Fruit fly (Drosophila melanogaster) whole organism, embryonic: ENCODE measurements around the gene Csk.
A peak's percentile ranks its signal among the peaks of the same experiment; 100 is the strongest.

Experiments used
- Aef1 ChIP-seq: fragments of 200-800 bp; sonication (Bioruptor generic); IDR thresholded peaks from 3 replicates; pipeline ENCODE4 v1.3.6; 2022; ENCODE audit warnings: missing biosample characterization, missing genetic modification characterization
- B-H1 ChIP-seq: fragments of 200-800 bp; sonication (Bioruptor generic); IDR thresholded peaks from 3 replicates; pipeline ENCODE4 v1.3.6; 2022; ENCODE audit warnings: missing biosample characterization, missing genetic modification characterization
- CG10959 ChIP-seq: fragments of 200-800 bp; sonication (Bioruptor generic); IDR thresholded peaks from 2 replicates; pipeline ENCODE4 v1.3.6; 2022; ENCODE audit warnings: missing biosample characterization, missing genetic modification characterization
- CG11093 ChIP-seq: fragments of 200-800 bp; sonication (Bioruptor generic); IDR thresholded peaks from 3 replicates; pipeline ENCODE4 v1.3.6; 2022; ENCODE audit warnings: missing biosample characterization, missing genetic modification characterization
- CG11398 ChIP-seq: fragments of 200-800 bp; sonication (Bioruptor generic); optimal IDR thresholded peaks from 2 replicates; lab custom pipeline; 2016; ENCODE audit warnings: missing biosample characterization, missing genetic modification characterization
- CG12659 ChIP-seq: fragments of 200-800 bp; sonication (Bioruptor generic); optimal IDR thresholded peaks from 3 replicates; lab custom pipeline; 2017; ENCODE audit warnings: mild to moderate bottlenecking, missing biosample characterization, missing genetic modification reagents, missing genetic modification characterization
- CG13624 ChIP-seq: fragments of 200-800 bp; sonication (Bioruptor generic); optimal IDR thresholded peaks from 2 replicates; lab custom pipeline; 2016; ENCODE audit warnings: missing biosample characterization, missing genetic modification characterization
- CG13894 ChIP-seq: fragments of 200-800 bp; sonication (Bioruptor generic); optimal IDR thresholded peaks from 3 replicates; lab custom pipeline; 2018; ENCODE audit warnings: missing biosample characterization, mild to moderate bottlenecking, missing genetic modification characterization, moderate library complexity
- CG14050 ChIP-seq: fragments of 200-800 bp; sonication (Bioruptor generic); IDR thresholded peaks from 3 replicates; pipeline ENCODE4 v1.3.6; 2022; ENCODE audit warnings: missing biosample characterization, missing genetic modification characterization
- CG15514 ChIP-seq: fragments of 200-800 bp; sonication (Bioruptor generic); optimal IDR thresholded peaks from 3 replicates; lab custom pipeline; 2017; ENCODE audit warnings: missing biosample characterization, missing genetic modification characterization, mild to moderate bottlenecking, moderate library complexity, missing genetic modification reagents
- CG17568 ChIP-seq: fragments of 200-800 bp; sonication (Bioruptor generic); optimal IDR thresholded peaks from 2 replicates; lab custom pipeline; 2018; ENCODE audit warnings: missing biosample characterization, mild to moderate bottlenecking, missing genetic modification characterization, moderate library complexity
- CG1792 ChIP-seq: fragments of 200-800 bp; sonication (Bioruptor generic); optimal IDR thresholded peaks from 2 replicates; lab custom pipeline; 2016; ENCODE audit warnings: missing biosample characterization, missing genetic modification characterization
- CG2116 ChIP-seq: fragments of 200-800 bp; sonication (Bioruptor generic); optimal IDR thresholded peaks from 3 replicates; lab custom pipeline; 2018; ENCODE audit warnings: missing biosample characterization, mild to moderate bottlenecking, missing genetic modification characterization
- CG33557 ChIP-seq: fragments of 200-800 bp; sonication (Bioruptor generic); optimal IDR thresholded peaks from 2 replicates; lab custom pipeline; 2019; ENCODE audit warnings: missing biosample characterization, mild to moderate bottlenecking, missing genetic modification characterization, moderate library complexity
- CG4360 ChIP-seq: fragments of 200-800 bp; sonication (Bioruptor generic); IDR thresholded peaks from 2 replicates; pipeline ENCODE4 v1.3.6; 2022; ENCODE audit warnings: missing biosample characterization, missing genetic modification characterization
- CG7271 ChIP-seq: fragments of 200-800 bp; sonication (Bioruptor generic); optimal IDR thresholded peaks from 2 replicates; lab custom pipeline; 2018; ENCODE audit warnings: missing biosample characterization, mild to moderate bottlenecking, missing genetic modification characterization, moderate library complexity
- CG7987 ChIP-seq: fragments of 200-800 bp; sonication (Bioruptor generic); optimal IDR thresholded peaks from 2 replicates; lab custom pipeline; 2018; ENCODE audit warnings: missing biosample characterization, mild to moderate bottlenecking, missing genetic modification characterization, moderate library complexity
- CG9876 ChIP-seq: fragments of 200-800 bp; sonication (Bioruptor generic); optimal IDR thresholded peaks from 2 replicates; lab custom pipeline; 2016; ENCODE audit warnings: missing biosample characterization, missing genetic modification characterization
- CoRest ChIP-seq: fragments of 200-800 bp; sonication (Bioruptor generic); optimal IDR thresholded peaks from 3 replicates; lab custom pipeline; 2018; ENCODE audit warnings: missing biosample characterization, mild to moderate bottlenecking, missing genetic modification characterization, moderate library complexity
- D ChIP-seq, 2 experiments: fragments of 200-800 bp in 1 of 2; fragments of >200 bp in 1 of 2; sonication (Bioruptor generic) in 1 of 2; optimal IDR thresholded peaks; 2 replicates in 1 of 2; 3 replicates in 1 of 2; lab custom pipeline; 2017; ENCODE audit warnings: mild to moderate bottlenecking in 1 of 2, missing biosample characterization in 1 of 2, missing genetic modification characterization in 1 of 2, missing genetic modification reagents in 1 of 2
- Dad ChIP-seq: fragments of 200-800 bp; sonication (Bioruptor generic); optimal IDR thresholded peaks from 3 replicates; lab custom pipeline; 2016; ENCODE audit warnings: missing biosample characterization, missing genetic modification characterization
- HLH3B ChIP-seq: fragments of 200-800 bp; sonication (Bioruptor generic); IDR thresholded peaks from 2 replicates; pipeline ENCODE4 v1.3.6; 2022; ENCODE audit warnings: missing biosample characterization, missing genetic modification characterization
- Hr3 ChIP-seq: fragments of 200-800 bp; sonication (Bioruptor generic); optimal IDR thresholded peaks from 3 replicates; lab custom pipeline; 2016; ENCODE audit warnings: missing biosample characterization, missing genetic modification characterization
- Lpt ChIP-seq: fragments of >200 bp; optimal IDR thresholded peaks from 2 replicates; lab custom pipeline; 2018; ENCODE audit warnings: missing biosample characterization, missing genetic modification characterization
- PHDP ChIP-seq: fragments of 200-800 bp; sonication (Bioruptor generic); optimal IDR thresholded peaks from 3 replicates; lab custom pipeline; 2018; ENCODE audit warnings: missing biosample characterization, mild to moderate bottlenecking, missing genetic modification characterization, moderate library complexity
- Pdp1 ChIP-seq, 2 experiments: fragments of 200-800 bp; sonication (Bioruptor generic); optimal IDR thresholded peaks; 3 replicates each; lab custom pipeline; 2016; ENCODE audit warnings: missing biosample characterization in 2 of 2, missing genetic modification characterization in 2 of 2, mild to moderate bottlenecking in 1 of 2, moderate library complexity in 1 of 2
- Poxn ChIP-seq: fragments of 200-800 bp; sonication (Bioruptor generic); IDR thresholded peaks from 2 replicates; pipeline ENCODE4 v1.3.6; 2022; ENCODE audit warnings: missing biosample characterization, missing genetic modification characterization
- Ravus ChIP-seq: fragments of 200-800 bp; sonication (Bioruptor generic); IDR thresholded peaks from 2 replicates; pipeline ENCODE4 v1.3.6; 2022; ENCODE audit warnings: missing biosample characterization, missing genetic modification characterization
- Sin3A ChIP-seq: fragments of >200 bp; optimal IDR thresholded peaks from 2 replicates; lab custom pipeline; 2018
- Sox100B ChIP-seq: fragments of 200-800 bp; sonication (Bioruptor generic); optimal IDR thresholded peaks from 3 replicates; lab custom pipeline; 2018; ENCODE audit warnings: missing biosample characterization, mild to moderate bottlenecking, missing genetic modification characterization
- Ssrp ChIP-seq: fragments of 200-800 bp; sonication (Bioruptor generic); optimal IDR thresholded peaks from 2 replicates; lab custom pipeline; 2018; ENCODE audit warnings: missing biosample characterization, mild to moderate bottlenecking, missing genetic modification characterization, moderate library complexity
- TFAM ChIP-seq: fragments of 200-800 bp; sonication (Bioruptor generic); optimal IDR thresholded peaks from 2 replicates; lab custom pipeline; 2017; ENCODE audit warnings: missing biosample characterization, missing genetic modification characterization, inconsistent platforms
- Trl ChIP-seq, 3 experiments: fragments of >200 bp in 2 of 3; fragments of 200-800 bp in 1 of 3; sonication (Bioruptor generic) in 1 of 3; optimal IDR thresholded peaks; 2 replicates in 1 of 3; 3 replicates in 2 of 3; lab custom pipeline; 2016 to 2017; ENCODE audit warnings: missing biosample characterization in 1 of 3, missing genetic modification characterization in 1 of 3
- Xbp1 ChIP-seq: fragments of 200-800 bp; sonication (Bioruptor generic); optimal IDR thresholded peaks from 3 replicates; lab custom pipeline; 2016; ENCODE audit warnings: missing biosample characterization, mild to moderate bottlenecking, missing genetic modification characterization
- cad ChIP-seq: fragments of >200 bp; optimal IDR thresholded peaks from 2 replicates; lab custom pipeline; 2017; ENCODE audit warnings: missing biosample characterization, missing genetic modification characterization
- corto ChIP-seq: fragments of 200-800 bp; sonication (Bioruptor generic); optimal IDR thresholded peaks from 2 replicates; lab custom pipeline; 2016; ENCODE audit warnings: missing biosample characterization, mild to moderate bottlenecking, missing genetic modification characterization, moderate library complexity
- dati ChIP-seq: fragments of 200-800 bp; sonication (Bioruptor generic); IDR thresholded peaks from 2 replicates; pipeline ENCODE4 v1.3.6; 2022; ENCODE audit warnings: missing biosample characterization, missing genetic modification characterization
- exex ChIP-seq: fragments of 200-800 bp; sonication (Bioruptor generic); optimal IDR thresholded peaks from 4 replicates; lab custom pipeline; 2018; ENCODE audit warnings: missing biosample characterization, mild to moderate bottlenecking, missing genetic modification characterization, moderate library complexity
- gsb-n ChIP-seq: fragments of 200-800 bp; sonication (Bioruptor generic); optimal IDR thresholded peaks from 3 replicates; lab custom pipeline; 2018; ENCODE audit warnings: missing biosample characterization, mild to moderate bottlenecking, missing genetic modification characterization
- nerfin-1 ChIP-seq: fragments of 200-800 bp; sonication (Bioruptor generic); optimal IDR thresholded peaks from 3 replicates; lab custom pipeline; 2019; ENCODE audit warnings: missing biosample characterization, mild to moderate bottlenecking, missing genetic modification characterization, moderate library complexity
- pfk ChIP-seq: fragments of 200-800 bp; sonication (Bioruptor generic); optimal IDR thresholded peaks from 2 replicates; lab custom pipeline; 2018; ENCODE audit warnings: missing biosample characterization, mild to moderate bottlenecking, missing genetic modification characterization, moderate library complexity
- ro ChIP-seq: fragments of 200-800 bp; sonication (Bioruptor generic); IDR thresholded peaks from 2 replicates; pipeline ENCODE4 v1.3.6; 2022; ENCODE audit warnings: missing biosample characterization, missing genetic modification characterization
- row ChIP-seq: fragments of 200-800 bp; sonication (Bioruptor generic); IDR thresholded peaks from 3 replicates; pipeline ENCODE4 v1.3.6; 2022; ENCODE audit warnings: missing biosample characterization, missing genetic modification characterization
- shn ChIP-seq: fragments of 200-800 bp; sonication (Bioruptor generic); optimal IDR thresholded peaks from 3 replicates; lab custom pipeline; 2016; ENCODE audit warnings: missing biosample characterization, missing genetic modification characterization
- sisA ChIP-seq: fragments of 200-800 bp; sonication (Bioruptor generic); IDR thresholded peaks from 2 replicates; pipeline ENCODE4 v1.3.6; 2022; ENCODE audit warnings: missing biosample characterization, missing genetic modification characterization
- sqz ChIP-seq: fragments of 200-800 bp; sonication (Bioruptor generic); optimal IDR thresholded peaks from 3 replicates; lab custom pipeline; 2018; ENCODE audit warnings: missing biosample characterization, mild to moderate bottlenecking, missing genetic modification characterization
- unpg ChIP-seq: fragments of 200-800 bp; sonication (Bioruptor generic); optimal IDR thresholded peaks from 3 replicates; lab custom pipeline; 2018; ENCODE audit warnings: missing biosample characterization, mild to moderate bottlenecking, missing genetic modification characterization, moderate library complexity
- zfh1 ChIP-seq: fragments of 200-800 bp; sonication (Bioruptor generic); IDR thresholded peaks from 3 replicates; pipeline ENCODE4 v1.3.6; 2022; ENCODE audit warnings: missing biosample characterization, missing genetic modification characterization

Gene Csk

dm6 chr3R:11650105-11651039, at the start of gene Csk, which contains the start of gene Elp1 (continued):
- TF ChIP-seq CG11398 (GFP tag; lab: Kevin White, UChicago) (no peak), Lpt (GFP tag; lab: Kevin White, UChicago) (no peak), CG12659 (GFP tag; lab: Kevin White, UChicago) (peak; percentile 92), gsb-n (tag; lab: Kevin White, UChicago) (peak; percentile 43), dati (no peak), CG13894 (tag; lab: Kevin White, UChicago) (peak; percentile 50), CG4360 (GFP tag; lab: Robert Waterston, UW) (peak; percentile 80), zfh1 (0 out of 3 replicates have a peak, but pooled peaks have one; percentile 49), unpg (GFP tag; lab: Kevin White, UChicago) (peak; percentile 50), sqz (GFP tag; lab: Kevin White, UChicago) (peak; percentile 20), TFAM (GFP tag; lab: Kevin White, UChicago) (no peak), CG9876 (GFP tag; lab: Kevin White, UChicago) (no peak), nerfin-1 (tag; lab: Kevin White, UChicago) (peak; percentile 68), Dad (GFP tag; lab: Kevin White, UChicago) (no peak), CG11093 (no peak), exex (tag; lab: Kevin White, UChicago) (peak; percentile 16), Sin3A (lab: Kevin White, UChicago) (peak; percentile 82), Xbp1 (peak; percentile 65), B-H1 (GFP tag; lab: Robert Waterston, UW) (no peak), shn (GFP tag; lab: Kevin White, UChicago) (peak; percentile 14), pfk (GFP tag; lab: Kevin White, UChicago) (no peak), PHDP (peak; percentile 52), Pdp1 (GFP tag; optimal IDR thresholded peaks at IDR 0.05; lab: Kevin White, UChicago) (peak; percentile 39 to 52), HLH3B (GFP tag; lab: Robert Waterston, UW) (peak; percentile 52), CG7987 (GFP tag; lab: Kevin White, UChicago) (no peak), CoRest (tag; lab: Kevin White, UChicago) (peak; percentile 78), Sox100B (GFP tag; lab: Kevin White, UChicago) (peak; percentile 59), CG17568 (GFP tag; lab: Kevin White, UChicago) (no peak), CG33557 (peak; percentile 40), CG15514 (GFP tag; lab: Kevin White, UChicago) (peak; percentile 74), sisA (GFP tag; lab: Robert Waterston, UW) (no peak; the same call in 1 of the 2 replicates), corto (no peak), CG10959 (no peak), CG7271 (no peak), Ravus (no peak), Ssrp (peak; percentile 56), Trl (optimal IDR thresholded peaks at IDR 0.05; lab: Kevin White, UChicago) (peak in 1 of 2 experiments; percentile 17), Trl (GFP tag; optimal IDR thresholded peaks at IDR 0.05; lab: Kevin White, UChicago) (no peak), row (GFP tag; lab: Robert Waterston, UW) (peak; percentile 91), Hr3 (GFP tag; lab: Kevin White, UChicago) (peak; percentile 58), D (optimal IDR thresholded peaks at IDR 0.05; lab: Kevin White, UChicago) (no peak), D (GFP tag; optimal IDR thresholded peaks at IDR 0.05; lab: Kevin White, UChicago) (no peak), Aef1 (GFP tag; lab: Robert Waterston, UW) (peak; percentile 45; the same call in 2 of the 3 replicates), CG13624 (GFP tag; lab: Kevin White, UChicago) (peak; percentile 8), ro (GFP tag; lab: Robert Waterston, UW) (no peak), Poxn (no peak), CG14050 (GFP tag; lab: Robert Waterston, UW) (no peak), CG1792 (GFP tag; lab: Kevin White, UChicago) (peak; percentile 14), cad (GFP tag; lab: Kevin White, UChicago) (no peak), CG2116 (GFP tag; lab: Kevin White, UChicago) (peak; percentile 71)
